Fruit fly (Drosophila melanogaster): ENCODE measurements around the gene Syn.

The Syn gene

dm6 chr3R:10190084-10190782 lies at the start of gene Syn:
Gene Syn, plus strand, starts transcription at chr3R:10190689.
- no peak for TF ChIP-seq CG32121 (GFP tag; IDR thresholded peaks at IDR 0.05)
- TF ChIP-seq CG34367 (tag; optimal IDR thresholded peaks at IDR 0.05) = no peak

- TF ChIP-seq CG8301 (tag; optimal IDR thresholded peaks at IDR 0.05) = no peak
- TF ChIP-seq CG34367 (tag; optimal IDR thresholded peaks at IDR 0.05) = no peak
- TF ChIP-seq CG4496 (GFP tag; IDR thresholded peaks at IDR 0.05) = no peak
- no peak for TF ChIP-seq Pif1B (GFP tag; optimal IDR thresholded peaks at IDR 0.05)
- no peak for TF ChIP-seq CG14655 (GFP tag; optimal IDR thresholded peaks at IDR 0.05)
- TF ChIP-seq CG32121 (GFP tag; IDR thresholded peaks at IDR 0.05) = no peak
- no peak for TF ChIP-seq Ets98B (GFP tag; IDR thresholded peaks at IDR 0.05)
- no peak for TF ChIP-seq Snoo (tag; optimal IDR thresholded peaks at IDR 0.05)
- no peak for TF ChIP-seq CG12605 (GFP tag; IDR thresholded peaks at IDR 0.05)
- no peak for TF ChIP-seq CG13204 (GFP tag; optimal IDR thresholded peaks at IDR 0.05)
- TF ChIP-seq CG10348 (GFP tag; IDR thresholded peaks at IDR 0.05) = no peak
- no peak for TF ChIP-seq fd96Ca (GFP tag; IDR thresholded peaks at IDR 0.05)
- no peak for TF ChIP-seq CG15710 (tag; optimal IDR thresholded peaks at IDR 0.05)
- TF ChIP-seq Pif1A (GFP tag; optimal IDR thresholded peaks at IDR 0.05) = no peak
- no peak for TF ChIP-seq rn (GFP tag; IDR thresholded peaks at IDR 0.05)
- TF ChIP-seq EcR (GFP tag; optimal IDR thresholded peaks at IDR 0.05) = no peak
- TF ChIP-seq CG9948 (tag; optimal IDR thresholded peaks at IDR 0.05) = no peak
These were observed 47.7 kb upstream of the Syn start, which contains the start of gene CG42759 for dm6 chr3R:10142770-10143169. Gene CG42759, plus strand, starts transcription at chr3R:10143070.

- TF ChIP-seq EcR (GFP tag; optimal IDR thresholded peaks at IDR 0.05) = peak; percentile 60
- TF ChIP-seq CG8159 (tag; optimal IDR thresholded peaks at IDR 0.05) = peak; percentile 17
- TF ChIP-seq CG13204 (GFP tag; optimal IDR thresholded peaks at IDR 0.05) = peak; percentile 23
- peak; percentile 27 for TF ChIP-seq gl (tag; optimal IDR thresholded peaks at IDR 0.05)
- no peak for TF ChIP-seq Snoo (tag; optimal IDR thresholded peaks at IDR 0.05)
- peak; percentile 38; the same call in 1 of the 3 replicates for TF ChIP-seq fd96Ca (GFP tag; IDR thresholded peaks at IDR 0.05)
- TF ChIP-seq CG15710 (tag; optimal IDR thresholded peaks at IDR 0.05) = peak; percentile 10
- no peak for TF ChIP-seq CG17806 (tag; optimal IDR thresholded peaks at IDR 0.05)
- peak; percentile 54; the same call in 1 of the 2 replicates for TF ChIP-seq CG12605 (GFP tag; IDR thresholded peaks at IDR 0.05)
- no peak for TF ChIP-seq CG8301 (tag; optimal IDR thresholded peaks at IDR 0.05)
- no peak for TF ChIP-seq CG34367 (tag; optimal IDR thresholded peaks at IDR 0.05)
- TF ChIP-seq CG10348 (GFP tag; IDR thresholded peaks at IDR 0.05) = no peak
- TF ChIP-seq Pif1A (GFP tag; optimal IDR thresholded peaks at IDR 0.05) = peak; percentile 8
- no peak for TF ChIP-seq CG9948 (tag; optimal IDR thresholded peaks at IDR 0.05)
- no peak for TF ChIP-seq D1 (tag; optimal IDR thresholded peaks at IDR 0.05)
- no peak for TF ChIP-seq rn (GFP tag; IDR thresholded peaks at IDR 0.05)
- peak; percentile 62 for TF ChIP-seq Ets98B (GFP tag; IDR thresholded peaks at IDR 0.05)
- peak; percentile 10; the same call in 1 of the 3 replicates for TF ChIP-seq CG4496 (GFP tag; IDR thresholded peaks at IDR 0.05)
- TF ChIP-seq Pif1B (GFP tag; optimal IDR thresholded peaks at IDR 0.05) = no peak
- peak; percentile 9 for TF ChIP-seq CG14655 (GFP tag; optimal IDR thresholded peaks at IDR 0.05)
These were observed 46.1 kb upstream of the Syn start, which contains the start of the genes TAF1B and Invadolysin for dm6 chr3R:10144103-10144998. Gene TAF1B, minus strand, starts transcription at chr3R:10144184. Gene Invadolysin, plus strand, starts transcription at chr3R:10144668.

DNA sequence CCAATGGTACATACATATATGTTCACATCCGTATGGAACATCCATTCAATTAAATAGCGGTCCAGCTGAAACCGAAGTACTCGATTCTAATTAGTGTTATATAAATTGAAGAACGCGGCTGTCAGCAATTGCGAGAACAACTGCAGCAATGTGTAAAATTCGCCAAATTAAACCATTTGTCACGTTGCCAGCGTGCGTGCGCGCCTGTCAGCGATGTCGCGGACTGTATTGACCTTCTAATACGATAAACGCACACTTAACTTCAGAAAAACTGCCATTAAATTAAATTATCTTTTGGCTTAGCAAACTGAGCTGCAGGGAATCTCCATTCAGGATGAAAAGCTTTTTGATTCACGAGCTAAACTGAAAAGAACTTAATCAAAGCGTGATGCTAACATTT lies 43.3 kb upstream of the Syn start:
- TF ChIP-seq CG13204 (GFP tag; optimal IDR thresholded peaks at IDR 0.05) (no peak), CG14655 (GFP tag; optimal IDR thresholded peaks at IDR 0.05) (no peak), gl (tag; optimal IDR thresholded peaks at IDR 0.05) (no peak)

dm6 chr3R:10148376-10148887 lies 42.1 kb upstream of the Syn start:
- TF ChIP-seq Ets98B (GFP tag; IDR thresholded peaks at IDR 0.05) = no peak
- no peak for TF ChIP-seq Snoo (tag; optimal IDR thresholded peaks at IDR 0.05)
- no peak for TF ChIP-seq CG17806 (tag; optimal IDR thresholded peaks at IDR 0.05)
- no peak for TF ChIP-seq CG8301 (tag; optimal IDR thresholded peaks at IDR 0.05)
- no peak for TF ChIP-seq CG8159 (tag; optimal IDR thresholded peaks at IDR 0.05)
- no peak for TF ChIP-seq D1 (tag; optimal IDR thresholded peaks at IDR 0.05)
- no peak for TF ChIP-seq CG4496 (GFP tag; IDR thresholded peaks at IDR 0.05)
- no peak for TF ChIP-seq EcR (GFP tag; optimal IDR thresholded peaks at IDR 0.05)
- TF ChIP-seq gl (tag; optimal IDR thresholded peaks at IDR 0.05) = no peak
- no peak for TF ChIP-seq rn (GFP tag; IDR thresholded peaks at IDR 0.05)
- TF ChIP-seq CG9948 (tag; optimal IDR thresholded peaks at IDR 0.05) = no peak
